Fruit fly (Drosophila melanogaster) whole organism, prepupa: Measurements from ENCODE around the gene Nufip.

ENCODE experiments used
- Blimp-1 ChIP-seq: fragments of 200-800 bp; sonication (Bioruptor generic); optimal IDR thresholded peaks from 3 replicates; lab custom pipeline; 2017; ENCODE audit warnings: missing biosample characterization, missing genetic modification characterization, mild to moderate bottlenecking, moderate library complexity, missing genetic modification reagents
- CG10631 ChIP-seq: fragments of 200-800 bp; sonication (Bioruptor generic); optimal IDR thresholded peaks from 2 replicates; lab custom pipeline; 2016; ENCODE audit warnings: missing biosample characterization, missing genetic modification characterization
- CG10669 ChIP-seq: fragments of 200-800 bp; sonication (Bioruptor generic); optimal IDR thresholded peaks from 3 replicates; lab custom pipeline; 2018; ENCODE audit warnings: missing biosample characterization, mild to moderate bottlenecking, missing genetic modification characterization, moderate library complexity
- CG11294 ChIP-seq: fragments of 200-800 bp; sonication (Bioruptor generic); IDR thresholded peaks from 2 replicates; pipeline ENCODE4 v1.3.6; 2022; ENCODE audit warnings: missing biosample characterization, missing genetic modification characterization
- CG11762 ChIP-seq: fragments of 200-800 bp; sonication (Bioruptor generic); optimal IDR thresholded peaks from 3 replicates; lab custom pipeline; 2016; ENCODE audit warnings: missing biosample characterization, missing genetic modification characterization; ENCODE audit not compliant: insufficient read depth
- CG11902 ChIP-seq: fragments of 200-800 bp; sonication (Bioruptor generic); optimal IDR thresholded peaks from 3 replicates; lab custom pipeline; 2016; ENCODE audit warnings: missing biosample characterization, missing genetic modification characterization
- CG1621 ChIP-seq: fragments of 200-800 bp; sonication (Bioruptor generic); optimal IDR thresholded peaks from 3 replicates; lab custom pipeline; 2018; ENCODE audit warnings: missing biosample characterization, mild to moderate bottlenecking, missing genetic modification characterization
- CG16779 ChIP-seq: fragments of 200-800 bp; sonication (Bioruptor generic); optimal IDR thresholded peaks from 3 replicates; lab custom pipeline; 2017; ENCODE audit warnings: missing biosample characterization, mild to moderate bottlenecking, missing genetic modification characterization
- CG3032 ChIP-seq: fragments of 200-800 bp; optimal IDR thresholded peaks from 2 replicates; lab custom pipeline; 2019; ENCODE audit warnings: missing biosample characterization, mild to moderate bottlenecking, missing genetic modification characterization, moderate library complexity
- CG31627 ChIP-seq: fragments of 200-800 bp; sonication (Bioruptor generic); optimal IDR thresholded peaks from 3 replicates; lab custom pipeline; 2016; ENCODE audit warnings: missing biosample characterization, missing genetic modification characterization
- CG32006 ChIP-seq: fragments of 200-800 bp; sonication (Bioruptor generic); optimal IDR thresholded peaks from 3 replicates; lab custom pipeline; 2017; ENCODE audit warnings: missing biosample characterization, mild to moderate bottlenecking, missing genetic modification characterization
- CG34406 ChIP-seq: fragments of 200-800 bp; sonication (Bioruptor generic); optimal IDR thresholded peaks from 3 replicates; lab custom pipeline; 2016; ENCODE audit warnings: missing biosample characterization, missing genetic modification characterization
- CG4318 ChIP-seq: fragments of 200-800 bp; sonication (Bioruptor generic); optimal IDR thresholded peaks from 3 replicates; lab custom pipeline; 2017; ENCODE audit warnings: missing biosample characterization, mild to moderate bottlenecking, missing genetic modification characterization
- CG6163 ChIP-seq: fragments of 200-800 bp; sonication (Bioruptor generic); IDR thresholded peaks from 3 replicates; pipeline ENCODE4 v1.3.6; 2022; ENCODE audit warnings: missing biosample characterization, missing genetic modification characterization
- CG6276 ChIP-seq: fragments of 200-800 bp; sonication (Bioruptor generic); optimal IDR thresholded peaks from 2 replicates; lab custom pipeline; 2017; ENCODE audit warnings: missing biosample characterization, mild to moderate bottlenecking, missing genetic modification characterization
- CG6792 ChIP-seq: fragments of 200-800 bp; sonication (Bioruptor generic); optimal IDR thresholded peaks from 3 replicates; lab custom pipeline; 2016; ENCODE audit warnings: missing biosample characterization, missing genetic modification characterization
- CG6808 ChIP-seq: fragments of 200-800 bp; sonication (Bioruptor generic); optimal IDR thresholded peaks from 3 replicates; lab custom pipeline; 2017; ENCODE audit warnings: missing biosample characterization, missing genetic modification characterization, mild to moderate bottlenecking, moderate library complexity, missing genetic modification reagents
- CG6854 ChIP-seq: fragments of 200-800 bp; sonication (Bioruptor generic); optimal IDR thresholded peaks from 2 replicates; lab custom pipeline; 2017; ENCODE audit warnings: missing biosample characterization, mild to moderate bottlenecking, missing genetic modification characterization
- CG7368 ChIP-seq: fragments of 200-800 bp; sonication (Bioruptor generic); optimal IDR thresholded peaks from 3 replicates; lab custom pipeline; 2016; ENCODE audit warnings: missing biosample characterization, missing genetic modification characterization
- CG8119 ChIP-seq: fragments of 200-800 bp; sonication (Bioruptor generic); IDR thresholded peaks from 3 replicates; pipeline ENCODE4 v1.3.6; 2022; ENCODE audit warnings: missing biosample characterization, missing genetic modification characterization
- CG8319 ChIP-seq: fragments of 200-800 bp; sonication (Bioruptor generic); optimal IDR thresholded peaks from 3 replicates; lab custom pipeline; 2016; ENCODE audit warnings: missing biosample characterization, missing genetic modification characterization
- CG8632 ChIP-seq: fragments of 200-800 bp; sonication (Bioruptor generic); optimal IDR thresholded peaks from 3 replicates; lab custom pipeline; 2016; ENCODE audit warnings: missing biosample characterization, missing genetic modification characterization
- CG9139 ChIP-seq: fragments of 200-800 bp; sonication (Bioruptor generic); optimal IDR thresholded peaks from 3 replicates; lab custom pipeline; 2017; ENCODE audit warnings: missing biosample characterization, mild to moderate bottlenecking, missing genetic modification characterization
- Eip75B ChIP-seq: fragments of 200-800 bp; sonication (Bioruptor generic); optimal IDR thresholded peaks from 3 replicates; lab custom pipeline; 2016; ENCODE audit warnings: missing biosample characterization, missing genetic modification characterization
- Eip78C ChIP-seq: fragments of 200-800 bp; sonication (Bioruptor generic); peaks from one replicate; lab custom pipeline; 2016; ENCODE audit warnings: missing biosample characterization, missing genetic modification characterization
- Eip93F ChIP-seq: fragments of 200-800 bp; sonication (Bioruptor generic); optimal IDR thresholded peaks from 2 replicates; lab custom pipeline; 2016; ENCODE audit warnings: missing biosample characterization, mild to moderate bottlenecking, missing genetic modification characterization
- Ets21C ChIP-seq: fragments of 200-800 bp; sonication (Bioruptor generic); optimal IDR thresholded peaks from 3 replicates; lab custom pipeline; 2016; ENCODE audit warnings: missing biosample characterization, missing genetic modification characterization
- Ets96B ChIP-seq: fragments of 200-800 bp; optimal IDR thresholded peaks from 2 replicates; lab custom pipeline; 2019; ENCODE audit warnings: missing biosample characterization, mild to moderate bottlenecking, missing genetic modification characterization, moderate library complexity
- Gug ChIP-seq: fragments of 200-800 bp; sonication (Bioruptor generic); IDR thresholded peaks from 2 replicates; pipeline ENCODE4 v1.3.6; 2022; ENCODE audit warnings: missing biosample characterization, missing genetic modification characterization
- Hr39 ChIP-seq: fragments of 200-800 bp; sonication (Bioruptor generic); optimal IDR thresholded peaks from 2 replicates; lab custom pipeline; 2016; ENCODE audit warnings: missing biosample characterization, missing genetic modification characterization
- Lpt ChIP-seq: fragments of 200-800 bp; sonication (Bioruptor generic); optimal IDR thresholded peaks from 3 replicates; lab custom pipeline; 2016; ENCODE audit warnings: missing biosample characterization, missing genetic modification characterization
- Met ChIP-seq: fragments of 200-800 bp; sonication (Bioruptor generic); optimal IDR thresholded peaks from 3 replicates; lab custom pipeline; 2016; ENCODE audit warnings: missing biosample characterization, missing genetic modification characterization
- OdsH ChIP-seq: fragments of 200-800 bp; sonication (Bioruptor generic); optimal IDR thresholded peaks from 3 replicates; lab custom pipeline; 2016; ENCODE audit warnings: missing biosample characterization, missing genetic modification characterization
- Sox102F ChIP-seq: fragments of 200-800 bp; sonication (Bioruptor generic); optimal IDR thresholded peaks from 2 replicates; lab custom pipeline; 2016; ENCODE audit warnings: missing biosample characterization, mild to moderate bottlenecking, missing genetic modification characterization
- Sox14 ChIP-seq: fragments of 200-800 bp; sonication (Bioruptor generic); optimal IDR thresholded peaks from 3 replicates; lab custom pipeline; 2016; ENCODE audit warnings: missing biosample characterization, missing genetic modification characterization
- Sox15 ChIP-seq: fragments of 200-800 bp; sonication (Bioruptor generic); optimal IDR thresholded peaks from 3 replicates; lab custom pipeline; 2016; ENCODE audit warnings: missing biosample characterization, missing genetic modification characterization
- achi ChIP-seq: fragments of 200-800 bp; sonication (Bioruptor generic); optimal IDR thresholded peaks from 3 replicates; lab custom pipeline; 2016; ENCODE audit warnings: missing biosample characterization, missing genetic modification characterization
- cyc ChIP-seq: fragments of 200-800 bp; sonication (Bioruptor generic); optimal IDR thresholded peaks from 3 replicates; lab custom pipeline; 2016; ENCODE audit warnings: missing biosample characterization, missing genetic modification characterization
- dac ChIP-seq: fragments of 200-800 bp; sonication (Bioruptor generic); optimal IDR thresholded peaks from 2 replicates; lab custom pipeline; 2017; ENCODE audit warnings: missing biosample characterization, mild to moderate bottlenecking, missing genetic modification characterization
- eg ChIP-seq: fragments of 200-800 bp; sonication (Bioruptor generic); IDR thresholded peaks from 3 replicates; pipeline ENCODE4 v1.3.6; 2022; ENCODE audit warnings: missing biosample characterization, missing genetic modification characterization
- esn ChIP-seq: fragments of 200-800 bp; sonication (Bioruptor generic); optimal IDR thresholded peaks from 2 replicates; lab custom pipeline; 2016; ENCODE audit warnings: missing biosample characterization, mild to moderate bottlenecking, missing genetic modification characterization, moderate library complexity
- fd85E ChIP-seq: fragments of 200-800 bp; sonication (Bioruptor generic); optimal IDR thresholded peaks from 3 replicates; lab custom pipeline; 2016; ENCODE audit warnings: missing biosample characterization, missing genetic modification characterization
- fkh ChIP-seq: fragments of 200-800 bp; sonication (Bioruptor generic); optimal IDR thresholded peaks from 3 replicates; lab custom pipeline; 2017; ENCODE audit warnings: missing biosample characterization, mild to moderate bottlenecking, missing genetic modification characterization, moderate library complexity
- lz ChIP-seq: fragments of 200-800 bp; sonication (Bioruptor generic); optimal IDR thresholded peaks from 3 replicates; lab custom pipeline; 2016; ENCODE audit warnings: missing biosample characterization, missing genetic modification characterization
- net ChIP-seq: fragments of 200-800 bp; sonication (Bioruptor generic); optimal IDR thresholded peaks from 3 replicates; lab custom pipeline; 2016; ENCODE audit warnings: missing biosample characterization, missing genetic modification characterization
- salr ChIP-seq, 2 experiments: fragments of 200-800 bp; sonication (Bioruptor generic); optimal IDR thresholded peaks; 3 replicates each; lab custom pipeline; 2016 to 2018; ENCODE audit warnings: missing biosample characterization in 2 of 2, missing genetic modification characterization in 2 of 2, mild to moderate bottlenecking in 1 of 2
- spab ChIP-seq: fragments of 200-800 bp; sonication (Bioruptor generic); optimal IDR thresholded peaks from 2 replicates; lab custom pipeline; 2017; ENCODE audit warnings: missing biosample characterization, mild to moderate bottlenecking, missing genetic modification characterization, missing genetic modification reagents
- svp ChIP-seq: fragments of 200-800 bp; sonication (Bioruptor generic); peaks from one replicate; lab custom pipeline; 2016; ENCODE audit warnings: missing biosample characterization, missing genetic modification characterization
- topi ChIP-seq: fragments of 200-800 bp; sonication (Bioruptor generic); optimal IDR thresholded peaks from 3 replicates; lab custom pipeline; 2016; ENCODE audit warnings: missing biosample characterization, missing genetic modification characterization
- vri ChIP-seq: fragments of 200-800 bp; sonication (Bioruptor generic); optimal IDR thresholded peaks from 3 replicates; lab custom pipeline; 2016; ENCODE audit warnings: missing biosample characterization, mild to moderate bottlenecking, missing genetic modification characterization

Gene Nufip

dm6 chr3L:18765657-18766592, 17.8 kb upstream of the Nufip start:
- TF ChIP-seq Ets21C (GFP tag; lab: Kevin White, UChicago) (no peak), CG8632 (peak; percentile 0), Blimp-1 (GFP tag; lab: Kevin White, UChicago) (peak; percentile 100), topi (GFP tag; lab: Kevin White, UChicago) (peak; percentile 54), CG6808 (GFP tag; lab: Kevin White, UChicago) (peak; percentile 21), CG4318 (no peak), Sox15 (GFP tag; lab: Kevin White, UChicago) (no peak), CG3032 (tag; lab: Kevin White, UChicago) (no peak), achi (GFP tag; lab: Kevin White, UChicago) (no peak), dac (no peak), eg (GFP tag; lab: Robert Waterston, UW) (peak; percentile 64; the same call in 2 of the 3 replicates), vri (peak; percentile 94), Met (peak; percentile 17), cyc (GFP tag; lab: Kevin White, UChicago) (no peak), CG32006 (GFP tag; lab: Kevin White, UChicago) (peak; percentile 11), CG7368 (peak; percentile 12), svp (GFP tag; lab: Kevin White, UChicago) (peak; percentile 77), Lpt (GFP tag; lab: Kevin White, UChicago) (peak; percentile 51), Eip78C (GFP tag; lab: Kevin White, UChicago) (peak; percentile 71), CG8119 (peak; percentile 45; the same call in 2 of the 3 replicates), CG16779 (tag; lab: Kevin White, UChicago) (peak; percentile 50), Hr39 (GFP tag; lab: Kevin White, UChicago) (no peak), CG6163 (GFP tag; lab: Robert Waterston, UW) (peak; percentile 79; the same call in 2 of the 3 replicates), esn (GFP tag; lab: Kevin White, UChicago) (peak; percentile 12), net (GFP tag; lab: Kevin White, UChicago) (no peak), lz (GFP tag; lab: Kevin White, UChicago) (no peak), CG31627 (no peak), fd85E (GFP tag; lab: Kevin White, UChicago) (no peak), CG6792 (GFP tag; lab: Kevin White, UChicago) (no peak), CG34406 (GFP tag; lab: Kevin White, UChicago) (no peak), Eip93F (GFP tag; lab: Kevin White, UChicago) (no peak), CG6276 (peak; percentile 47), CG9139 (GFP tag; lab: Kevin White, UChicago) (peak; percentile 24), Sox102F (GFP tag; lab: Kevin White, UChicago) (peak; percentile 55), CG11762 (GFP tag; lab: Kevin White, UChicago) (peak; percentile 47), spab (GFP tag; lab: Kevin White, UChicago) (peak; percentile 6), Eip75B (GFP tag; lab: Kevin White, UChicago) (peak; percentile 82), Ets96B (tag; lab: Kevin White, UChicago) (no peak), CG10669 (GFP tag; lab: Kevin White, UChicago) (no peak), OdsH (GFP tag; lab: Kevin White, UChicago) (peak; percentile 3), salr (GFP tag; optimal IDR thresholded peaks at IDR 0.05; lab: Kevin White, UChicago) (no peak), Gug (no peak), CG11294 (peak; percentile 12), CG6854 (GFP tag; lab: Kevin White, UChicago) (peak; percentile 93), fkh (peak; percentile 54), Sox14 (peak; percentile 44), CG1621 (peak; percentile 3), CG10631 (GFP tag; lab: Kevin White, UChicago) (no peak), CG11902 (no peak), CG8319 (GFP tag; lab: Kevin White, UChicago) (no peak)
